Worm (Caenorhabditis elegans) whole organism, late embryonic: Measurements from ENCODE around the gene T06D8.10.

ENCODE experiments used
- ama-1 ChIP-seq: fragments of 150-350 bp; optimal IDR thresholded peaks from 2 replicates; lab custom pipeline; 2014
- ceh-14 ChIP-seq: sonication (generic microtip); optimal IDR thresholded peaks from 2 replicates; lab custom pipeline; 2016; ENCODE audit warnings: missing genotype, missing genetic modification characterization, missing compliant biosample characterization
- hlh-13 ChIP-seq: fragments of 200-800 bp; sonication (Bioruptor generic); optimal IDR thresholded peaks from 2 replicates; lab custom pipeline; 2018; ENCODE audit warnings: mild to moderate bottlenecking, missing genetic modification characterization, missing compliant biosample characterization
- hlh-30 ChIP-seq: sonication (generic microtip); optimal IDR thresholded peaks from 2 replicates; lab custom pipeline; 2017; ENCODE audit warnings: antibody characterized with exemption, missing genetic modification characterization, missing compliant biosample characterization; ENCODE audit not compliant: insufficient read depth
- odd-2 ChIP-seq: sonication (generic microtip); optimal IDR thresholded peaks from 2 replicates; lab custom pipeline; 2017; ENCODE audit warnings: antibody characterized with exemption, mild to moderate bottlenecking, missing genetic modification characterization, missing compliant biosample characterization
- pag-3 ChIP-seq: sonication (generic microtip); optimal IDR thresholded peaks from 2 replicates; lab custom pipeline; 2016; ENCODE audit warnings: missing compliant biosample characterization, missing genetic modification characterization, borderline replicate concordance
- pha-4 ChIP-seq: fragments of 150-350 bp; optimal IDR thresholded peaks from 2 replicates; lab custom pipeline; 2018; ENCODE audit warnings: missing biosample characterization, missing genetic modification reagents, missing genetic modification characterization
- rnt-1 ChIP-seq: sonication (generic microtip); optimal IDR thresholded peaks from 2 replicates; lab custom pipeline; 2016; ENCODE audit warnings: missing genetic modification characterization, missing compliant biosample characterization
- syd-9 ChIP-seq: sonication (generic microtip); optimal IDR thresholded peaks from 2 replicates; lab custom pipeline; 2016; ENCODE audit warnings: mild to moderate bottlenecking, missing genetic modification characterization, moderate library complexity, missing compliant biosample characterization
- tbx-2 ChIP-seq: sonication (generic microtip); optimal IDR thresholded peaks from 2 replicates; lab custom pipeline; 2016; ENCODE audit warnings: missing genetic modification characterization, missing compliant biosample characterization
- unc-42 ChIP-seq: sonication (generic microtip); optimal IDR thresholded peaks from 2 replicates; lab custom pipeline; 2016; ENCODE audit warnings: missing genotype, missing genetic modification characterization, missing compliant biosample characterization

DNA sequence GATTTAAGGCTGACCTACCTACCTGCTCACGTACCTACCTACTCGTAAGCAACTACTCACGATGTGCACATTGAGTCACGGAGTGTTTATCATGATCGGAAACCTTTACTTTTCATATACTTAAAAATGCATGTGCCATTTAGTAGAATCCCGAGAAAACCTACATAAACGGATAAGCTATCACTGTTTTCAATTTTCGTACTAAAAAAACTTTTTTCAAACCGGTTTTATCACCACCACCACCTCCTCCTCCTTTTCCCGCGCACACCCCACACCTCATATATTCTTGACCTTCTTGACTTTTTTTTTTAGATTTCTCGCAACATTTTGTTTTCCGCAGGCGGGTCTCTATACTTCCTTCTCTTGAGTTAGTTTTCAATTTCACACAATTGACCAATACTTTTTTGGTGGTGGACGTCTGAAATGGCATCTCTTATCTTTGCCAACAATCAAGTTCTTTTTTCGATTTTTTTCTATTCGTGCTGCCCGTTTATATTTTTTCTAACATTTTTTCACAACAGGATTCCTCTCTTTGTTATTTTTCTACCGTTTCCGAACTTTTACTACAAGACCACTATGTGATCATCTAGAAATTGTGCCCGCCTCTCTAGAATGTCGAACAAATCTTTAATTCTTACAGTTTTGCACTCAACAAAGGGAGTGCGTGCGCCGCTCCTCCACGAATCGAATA, 44.6 kb downstream of the T06D8.10 start, which contains the start of gene srap-1:
- TF ChIP-seq ceh-14: no peak
- TF ChIP-seq pha-4 (tag; lab: Kevin White, UChicago): no peak
- TF ChIP-seq hlh-13: no peak
- no peak for TF ChIP-seq ama-1
- no peak for TF ChIP-seq syd-9 (tag; lab: Kevin White, UChicago)
- no peak for TF ChIP-seq odd-2 (tag; lab: Kevin White, UChicago)
- no peak for TF ChIP-seq pag-3
- TF ChIP-seq unc-42 (tag; lab: Kevin White, UChicago): no peak
- no peak for TF ChIP-seq hlh-30 (tag; lab: Kevin White, UChicago)
- TF ChIP-seq rnt-1 (tag; lab: Kevin White, UChicago): no peak
- TF ChIP-seq tbx-2 (tag; lab: Kevin White, UChicago): no peak
